Worm (Caenorhabditis elegans) whole organism, young adult: ENCODE results near the gene ykt-6.
A peak's percentile ranks its signal among the peaks of the same experiment; 100 is the strongest.

ENCODE experiments used
- C06A6.2 ChIP-seq: fragments of 200-800 bp; sonication (Bioruptor generic); conservative IDR thresholded peaks from 2 replicates; pipeline ENCODE4 v1.3.6; 2022; ENCODE audit warnings: missing genetic modification characterization, missing compliant biosample characterization
- F22D6.2 ChIP-seq: sonication (generic microtip); optimal IDR thresholded peaks from 2 replicates; lab custom pipeline; 2016; ENCODE audit warnings: mild to moderate bottlenecking, missing genetic modification characterization, missing compliant biosample characterization
- F33H1.4 ChIP-seq: fragments of 200-800 bp; sonication (Bioruptor generic); IDR thresholded peaks from 2 replicates; pipeline ENCODE4 v1.3.6; 2022; ENCODE audit warnings: missing genetic modification reagents, missing genetic modification characterization, missing compliant biosample characterization
- F52B5.7 ChIP-seq: sonication (generic microtip); optimal IDR thresholded peaks from 2 replicates; lab custom pipeline; 2016; ENCODE audit warnings: mild to moderate bottlenecking, missing genetic modification characterization, missing compliant biosample characterization
- F55B11.4 ChIP-seq: sonication (generic microtip); optimal IDR thresholded peaks from 2 replicates; lab custom pipeline; 2016; ENCODE audit warnings: missing compliant biosample characterization, missing genetic modification characterization, borderline replicate concordance; ENCODE audit not compliant: insufficient read depth
- K11D2.4 ChIP-seq: fragments of 200-800 bp; sonication (Bioruptor generic); IDR thresholded peaks from 2 replicates; pipeline ENCODE4 v1.3.6; 2022; ENCODE audit warnings: missing genetic modification reagents, missing genetic modification characterization, missing compliant biosample characterization
- K12H6.12 ChIP-seq: fragments of 200-800 bp; sonication (Bioruptor generic); optimal IDR thresholded peaks from 2 replicates; lab custom pipeline; 2018; ENCODE audit warnings: mild to moderate bottlenecking, missing genetic modification characterization, missing compliant biosample characterization
- T26A5.8 ChIP-seq: sonication (generic microtip); optimal IDR thresholded peaks from 2 replicates; lab custom pipeline; 2016; ENCODE audit warnings: missing genetic modification characterization, missing compliant biosample characterization
- Y53F4B.3 ChIP-seq: fragments of 200-800 bp; sonication (Bioruptor generic); IDR thresholded peaks from 2 replicates; pipeline ENCODE4 v1.3.6; 2022; ENCODE audit warnings: missing genetic modification reagents, missing genetic modification characterization, missing compliant biosample characterization
- Y56A3A.18 ChIP-seq: fragments of 200-800 bp; sonication (Bioruptor generic); IDR thresholded peaks from 2 replicates; pipeline ENCODE4 v1.3.6; 2022; ENCODE audit warnings: missing genetic modification reagents, missing genetic modification characterization, missing compliant biosample characterization
- Y67H2A.10 ChIP-seq: fragments of 200-800 bp; sonication (Bioruptor generic); conservative IDR thresholded peaks from 2 replicates; pipeline ENCODE4 v1.3.6; 2022; ENCODE audit warnings: missing genetic modification reagents, missing genetic modification characterization, missing compliant biosample characterization
- ZK185.1 ChIP-seq: sonication (generic microtip); optimal IDR thresholded peaks from 2 replicates; lab custom pipeline; 2016; ENCODE audit warnings: mild to moderate bottlenecking, missing genetic modification characterization, missing compliant biosample characterization; ENCODE audit not compliant: poor library complexity, severe bottlenecking
- attf-6 ChIP-seq: fragments of 200-800 bp; sonication (Bioruptor generic); IDR thresholded peaks from 2 replicates; pipeline ENCODE4 v1.3.6; 2022; ENCODE audit warnings: missing genetic modification reagents, missing genetic modification characterization, missing compliant biosample characterization
- ccch-3 ChIP-seq: fragments of 200-800 bp; sonication (Bioruptor generic); optimal IDR thresholded peaks from 2 replicates; lab custom pipeline; 2018; ENCODE audit warnings: mild to moderate bottlenecking, missing genetic modification characterization, missing compliant biosample characterization
- efl-1 ChIP-seq: fragments of 150-350 bp; optimal IDR thresholded peaks from 2 replicates; lab custom pipeline; 2014; ENCODE audit warnings: missing biosample characterization, missing genetic modification reagents, missing genetic modification characterization
- ets-4 ChIP-seq: fragments of 200-800 bp; sonication (Bioruptor generic); optimal IDR thresholded peaks from 2 replicates; lab custom pipeline; 2018; ENCODE audit warnings: mild to moderate bottlenecking, missing genetic modification characterization, missing compliant biosample characterization
- fkh-3 ChIP-seq: sonication (generic microtip); optimal IDR thresholded peaks from 2 replicates; lab custom pipeline; 2016; ENCODE audit warnings: mild to moderate bottlenecking, missing genetic modification characterization, missing compliant biosample characterization
- him-1 ChIP-seq: sonication (generic microtip); optimal IDR thresholded peaks from 2 replicates; lab custom pipeline; 2016; ENCODE audit warnings: missing genotype, missing genetic modification reagents, missing genetic modification characterization, missing compliant biosample characterization
- hrde-1 ChIP-seq: sonication (generic microtip); optimal IDR thresholded peaks from 2 replicates; lab custom pipeline; 2016; ENCODE audit warnings: missing genetic modification characterization, mild to moderate bottlenecking, missing compliant biosample characterization, moderate library complexity, missing genotype, missing genetic modification reagents, borderline replicate concordance
- let-526 ChIP-seq: fragments of 200-800 bp; sonication (Bioruptor generic); IDR thresholded peaks from 2 replicates; pipeline ENCODE4 v1.3.6; 2022; ENCODE audit warnings: missing genetic modification reagents, missing genetic modification characterization, missing compliant biosample characterization
- lin-26 ChIP-seq: fragments of 200-800 bp; sonication (Bioruptor generic); IDR thresholded peaks from 2 replicates; pipeline ENCODE4 v1.3.6; 2022; ENCODE audit warnings: missing genetic modification reagents, missing genetic modification characterization, missing compliant biosample characterization
- lin-40 ChIP-seq: sonication (generic microtip); optimal IDR thresholded peaks from 2 replicates; lab custom pipeline; 2016; ENCODE audit warnings: missing genetic modification characterization, mild to moderate bottlenecking, missing compliant biosample characterization, missing genotype, missing genetic modification reagents
- lsl-1 ChIP-seq: fragments of 200-800 bp; sonication (Bioruptor generic); optimal IDR thresholded peaks from 2 replicates; lab custom pipeline; 2018; ENCODE audit warnings: mild to moderate bottlenecking, missing genetic modification characterization, moderate library complexity, missing compliant biosample characterization
- madf-10 ChIP-seq: sonication (generic microtip); optimal IDR thresholded peaks from 2 replicates; lab custom pipeline; 2016; ENCODE audit warnings: mild to moderate bottlenecking, missing genetic modification characterization, missing compliant biosample characterization
- madf-6 ChIP-seq: fragments of 200-800 bp; sonication (Bioruptor generic); IDR thresholded peaks from 2 replicates; pipeline ENCODE4 v1.3.6; 2022; ENCODE audit warnings: missing genetic modification reagents, missing genetic modification characterization, missing compliant biosample characterization
- mcd-1 ChIP-seq: fragments of 200-800 bp; sonication (Bioruptor generic); IDR thresholded peaks from 2 replicates; pipeline ENCODE4 v1.3.6; 2022; ENCODE audit warnings: missing genetic modification reagents, missing genetic modification characterization, missing compliant biosample characterization
- nhr-27 ChIP-seq: fragments of 200-800 bp; sonication (Bioruptor generic); optimal IDR thresholded peaks from 2 replicates; lab custom pipeline; 2018; ENCODE audit warnings: mild to moderate bottlenecking, missing genetic modification characterization, moderate library complexity, missing compliant biosample characterization
- pbrm-1 ChIP-seq: fragments of 200-800 bp; sonication (Bioruptor generic); IDR thresholded peaks from 2 replicates; pipeline ENCODE4 v1.3.6; 2022; ENCODE audit warnings: missing genetic modification reagents, missing genetic modification characterization, missing compliant biosample characterization
- pha-4 ChIP-seq: fragments of 150-350 bp; sonication (generic microtip); optimal IDR thresholded peaks from 2 replicates; lab custom pipeline; 2014; ENCODE audit warnings: missing biosample characterization, missing genetic modification reagents, missing genetic modification characterization
- rec-8 ChIP-seq, 2 experiments: sonication (generic microtip); optimal IDR thresholded peaks; 2 replicates each; lab custom pipeline; 2016; ENCODE audit warnings: mild to moderate bottlenecking in 2 of 2, missing genetic modification characterization in 2 of 2, missing genetic modification reagents in 2 of 2, missing genotype in 2 of 2, missing biosample characterization in 1 of 2, missing compliant biosample characterization in 1 of 2, moderate library complexity in 1 of 2
- snpc-1.1 ChIP-seq: sonication (generic microtip); optimal IDR thresholded peaks from 2 replicates; lab custom pipeline; 2017; ENCODE audit warnings: missing genetic modification characterization, mild to moderate bottlenecking, missing compliant biosample characterization, antibody characterized with exemption, moderate library complexity, missing genotype, missing genetic modification reagents; ENCODE audit not compliant: insufficient read depth
- snpc-1.3 ChIP-seq: sonication (generic microtip); optimal IDR thresholded peaks from 2 replicates; lab custom pipeline; 2017; ENCODE audit warnings: missing genetic modification characterization, mild to moderate bottlenecking, missing compliant biosample characterization, antibody characterized with exemption, moderate library complexity, missing genotype, missing genetic modification reagents; ENCODE audit not compliant: insufficient read depth
- sptf-2 ChIP-seq: fragments of 200-800 bp; sonication (Bioruptor generic); optimal IDR thresholded peaks from 2 replicates; lab custom pipeline; 2018; ENCODE audit warnings: mild to moderate bottlenecking, missing genetic modification characterization, missing compliant biosample characterization
- unc-62 ChIP-seq: fragments of 150-350 bp; optimal IDR thresholded peaks from 2 replicates; lab custom pipeline; 2014; ENCODE audit warnings: missing biosample characterization, missing genetic modification reagents, missing genetic modification characterization
- xnd-1 ChIP-seq: sonication (generic microtip); optimal IDR thresholded peaks from 2 replicates; lab custom pipeline; 2016; ENCODE audit warnings: missing genotype, missing genetic modification reagents, missing genetic modification characterization, missing compliant biosample characterization
- ztf-18 ChIP-seq: sonication (generic microtip); optimal IDR thresholded peaks from 2 replicates; lab custom pipeline; 2016; ENCODE audit warnings: missing genotype, mild to moderate bottlenecking, missing genetic modification characterization, missing compliant biosample characterization
- ztf-26 ChIP-seq: sonication (generic microtip); optimal IDR thresholded peaks from 2 replicates; lab custom pipeline; 2017; ENCODE audit warnings: missing genetic modification characterization, missing compliant biosample characterization
- ztf-3 ChIP-seq: fragments of 200-800 bp; sonication (Bioruptor generic); optimal IDR thresholded peaks from 2 replicates; lab custom pipeline; 2018; ENCODE audit warnings: mild to moderate bottlenecking, missing genetic modification characterization, missing compliant biosample characterization

The ykt-6 gene

ce11 chrIII:7308600-7309109, 21.3 kb upstream of the ykt-6 start, which contains the start of gene acbp-4 (continued):
- TF ChIP-seq attf-6 (0 out of 2 replicates have a peak, but pooled peaks have one; percentile 14), T26A5.8 (tag; lab: Kevin White, UChicago) (no peak), lsl-1 (GFP tag; lab: Kevin White, UChicago) (no peak), ZK185.1 (tag; lab: Kevin White, UChicago) (no peak), Y53F4B.3 (GFP tag; lab: Robert Waterston, UW) (no peak), F33H1.4 (no peak), ztf-18 (tag; lab: Kevin White, UChicago) (no peak), F52B5.7 (peak; percentile 11), F22D6.2 (tag; lab: Kevin White, UChicago) (no peak), mcd-1 (GFP tag; lab: Robert Waterston, UW) (no peak), snpc-1.1 (tag; lab: Kevin White, UChicago) (no peak), K12H6.12 (tag; lab: Kevin White, UChicago) (no peak), Y67H2A.10 (GFP tag; lab: Robert Waterston, UW) (no peak), ets-4 (GFP tag; lab: Kevin White, UChicago) (no peak), F55B11.4 (tag; lab: Kevin White, UChicago) (no peak), pha-4 (no peak), lin-26 (GFP tag; lab: Robert Waterston, UW) (0 out of 2 replicates have a peak, but pooled peaks have one; percentile 35)
- TF ChIP-seq, all 124 proteins: peak for 6

- no peak for TF ChIP-seq madf-10 (tag; lab: Kevin White, UChicago)
- no peak for TF ChIP-seq snpc-1.3
- TF ChIP-seq F22D6.2 (tag; lab: Kevin White, UChicago), result no peak
- no peak for TF ChIP-seq madf-6
- no peak for TF ChIP-seq ZK185.1 (tag; lab: Kevin White, UChicago)
- TF ChIP-seq lin-40 (tag; lab: Kevin White, UChicago), result no peak
- TF ChIP-seq rec-8 (tag; optimal IDR thresholded peaks at IDR 0.05; lab: Kevin White, UChicago), result no peak
- TF ChIP-seq him-1 (tag; lab: Kevin White, UChicago), result no peak
- TF ChIP-seq ccch-3 (GFP tag; lab: Kevin White, UChicago), result no peak
- TF ChIP-seq, all 124 proteins: peak for 0
Measured at ce11 chrIII:7305649-7305977, 18.2 kb upstream of the ykt-6 start.

- TF ChIP-seq xnd-1 (tag; lab: Kevin White, UChicago) (no peak), lin-40 (tag; lab: Kevin White, UChicago) (peak; percentile 14), ztf-26 (tag; lab: Kevin White, UChicago) (peak; percentile 74), K11D2.4 (GFP tag; lab: Robert Waterston, UW) (peak; percentile 47; the same call in 1 of the 2 replicates)
- TF ChIP-seq, all 124 proteins: peak for 3
Measured at ce11 chrIII:7304961-7305648, 17.7 kb upstream of the ykt-6 start.

- TF ChIP-seq efl-1 (GFP tag; lab: Kevin White, UChicago) (no peak), madf-6 (no peak), let-526 (GFP tag; lab: Robert Waterston, UW) (no peak), ztf-3 (no peak), nhr-27 (tag; lab: Kevin White, UChicago) (no peak), madf-10 (tag; lab: Kevin White, UChicago) (no peak), ets-4 (GFP tag; lab: Kevin White, UChicago) (no peak), unc-62 (GFP tag; lab: Kevin White, UChicago) (no peak), sptf-2 (GFP tag; lab: Kevin White, UChicago) (no peak), fkh-3 (tag; lab: Kevin White, UChicago) (no peak), ZK185.1 (tag; lab: Kevin White, UChicago) (no peak), Y56A3A.18 (GFP tag; lab: Robert Waterston, UW) (no peak), hrde-1 (no peak), him-1 (tag; lab: Kevin White, UChicago) (no peak), pbrm-1 (GFP tag; lab: Robert Waterston, UW) (no peak), C06A6.2 (GFP tag; lab: Robert Waterston, UW) (no peak)
- TF ChIP-seq, all 124 proteins: peak for 0
Measured at ce11 chrIII:7301668-7302067, 14.3 kb upstream of the ykt-6 start.
